Worm (Caenorhabditis elegans): ENCODE data around the gene srx-95.

The srx-95 gene

DNA sequence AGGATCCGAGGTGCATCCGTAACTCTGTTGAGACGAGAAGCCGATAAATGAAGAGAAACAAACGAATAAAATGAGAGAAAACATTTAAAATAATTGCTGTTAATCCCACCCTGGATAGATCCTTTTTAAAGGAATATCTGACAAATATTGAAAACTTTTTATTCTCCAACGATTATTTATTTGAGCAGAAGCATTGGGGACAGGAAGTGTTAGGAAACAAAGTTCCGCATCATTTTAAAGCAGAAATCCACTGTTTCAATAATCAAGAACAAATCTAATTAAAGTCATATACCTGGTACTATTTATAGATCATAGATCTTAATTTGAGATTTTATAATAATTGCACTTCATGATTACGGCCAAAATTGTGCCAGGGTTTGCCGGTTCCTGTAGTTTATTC is 3.6 kb downstream of the srx-95 start, which contains the start of gene F41G3.20:
TSS of gene F41G3.20 (minus strand) at position 101 of the 400 bp plus-strand sequence.
- TF ChIP-seq chd-7 (tag; optimal IDR thresholded peaks at IDR 0.05) (no peak), egl-18 (GFP tag; IDR thresholded peaks at IDR 0.05) (no peak), efl-1 (GFP tag; optimal IDR thresholded peaks at IDR 0.05) (no peak), Y79H2A.3 (GFP tag; conservative IDR thresholded peaks at IDR 0.05) (no peak), ceh-40 (GFP tag; IDR thresholded peaks at IDR 0.05) (no peak), him-1 (tag; optimal IDR thresholded peaks at IDR 0.05) (no peak), bed-2 (GFP tag; IDR thresholded peaks at IDR 0.05) (no peak), nhr-27 (tag; optimal IDR thresholded peaks at IDR 0.05) (no peak), B0336.3 (GFP tag; IDR thresholded peaks at IDR 0.05) (no peak), ceh-100 (GFP tag; IDR thresholded peaks at IDR 0.05) (no peak), tbp1 (GFP tag; optimal IDR thresholded peaks at IDR 0.05) (no peak)

DNA sequence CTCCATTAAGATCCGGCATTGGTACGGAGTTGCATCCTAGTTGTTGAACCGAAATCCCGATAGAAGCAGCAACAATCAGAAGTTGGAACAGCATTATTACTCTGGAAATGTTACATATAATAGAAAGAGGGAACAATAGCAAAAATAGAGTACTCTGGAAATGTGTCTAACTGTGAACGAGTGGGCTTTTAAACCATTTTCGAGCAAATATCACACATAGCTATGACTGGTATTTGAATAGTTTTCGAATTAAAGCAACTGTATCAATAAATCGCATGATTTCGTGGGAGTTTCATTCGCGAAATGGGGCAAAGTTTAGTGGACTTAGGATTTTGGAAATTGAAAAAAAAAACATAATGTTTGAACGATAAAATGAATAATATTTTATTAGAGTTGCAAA is 5.1 kb downstream of the srx-95 start, which contains the start of gene F41G3.10:
TSS of gene F41G3.10 (minus strand) at position 101 of the 400 bp plus-strand sequence.
- TF ChIP-seq B0336.3 (GFP tag; IDR thresholded peaks at IDR 0.05) (no peak), nfya-1 (tag; optimal IDR thresholded peaks at IDR 0.05; ENCODE audit: borderline replicate concordance, insufficient read depth) (no peak), F55B11.4 (tag; optimal IDR thresholded peaks at IDR 0.05; ENCODE audit: borderline replicate concordance, insufficient read depth) (no peak), Y56A3A.18 (GFP tag; IDR thresholded peaks at IDR 0.05) (no peak), C06A6.2 (GFP tag; conservative IDR thresholded peaks at IDR 0.05) (no peak), ekl-4 (GFP tag; IDR thresholded peaks at IDR 0.05) (no peak), ztf-26 (tag; optimal IDR thresholded peaks at IDR 0.05) (no peak), mes-4 (tag; optimal IDR thresholded peaks at IDR 0.05) (no peak), nhr-27 (tag; optimal IDR thresholded peaks at IDR 0.05) (no peak), F52B5.7 (tag; optimal IDR thresholded peaks at IDR 0.05) (no peak), nhr-80 (tag; optimal IDR thresholded peaks at IDR 0.05) (no peak)

DNA sequence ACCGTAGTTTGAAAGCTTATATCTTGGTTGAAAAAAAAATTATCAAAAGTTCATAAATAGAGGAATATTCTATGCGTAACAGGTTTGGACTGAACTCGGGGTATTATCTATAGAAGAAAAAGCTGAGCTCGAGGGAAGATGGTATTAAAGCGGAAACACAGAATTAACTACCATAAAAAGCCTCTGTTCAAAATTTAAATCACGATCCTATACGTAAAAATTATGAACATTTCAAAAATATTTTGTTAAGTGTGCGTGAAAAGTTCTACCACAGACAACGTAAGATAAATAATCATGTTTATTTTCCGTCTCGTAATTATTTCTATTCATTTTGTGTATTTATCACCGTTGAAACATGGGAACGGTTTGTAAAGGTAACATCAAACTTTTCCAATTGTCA is 8.2 kb downstream of the srx-95 start, which contains the start of gene F41G3.5:
TSS of gene F41G3.5 (plus strand) at position 301 of the 400 bp plus-strand sequence.
- TF ChIP-seq athp-1 (tag; optimal IDR thresholded peaks at IDR 0.05) (no peak), C17E4.6 (GFP tag; IDR thresholded peaks at IDR 0.05) (no peak), mxl-1 (tag; optimal IDR thresholded peaks at IDR 0.05) (no peak), gei-17 (GFP tag; optimal IDR thresholded peaks at IDR 0.05) (no peak), madf-10 (tag; optimal IDR thresholded peaks at IDR 0.05) (no peak), ceh-27 (GFP tag; optimal IDR thresholded peaks at IDR 0.05) (no peak), snpc-4 (GFP tag; optimal IDR thresholded peaks at IDR 0.05) (no peak), snpc-4 (tag; optimal IDR thresholded peaks at IDR 0.05) (no peak), sptf-2 (GFP tag; optimal IDR thresholded peaks at IDR 0.05) (no peak)

DNA sequence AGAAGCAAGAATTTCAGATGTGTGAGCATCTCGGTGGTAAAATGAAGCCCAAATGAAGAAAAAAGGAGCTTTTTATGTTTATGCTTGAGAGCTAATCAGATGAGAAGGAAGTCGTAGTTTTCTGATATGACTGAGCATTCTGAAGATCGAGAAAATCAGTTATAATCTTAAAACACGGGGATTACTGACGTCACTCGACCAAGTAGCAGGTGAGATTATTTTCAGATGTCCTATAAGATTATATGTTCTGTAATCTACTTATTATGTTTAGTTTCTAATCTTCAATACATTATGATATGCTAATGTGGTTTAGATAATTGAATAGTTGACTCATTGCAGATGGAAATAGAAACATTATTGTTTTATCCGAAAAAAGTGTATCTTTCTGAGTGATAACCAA is 8.8 kb downstream of the srx-95 start, which contains the start of gene ins-14:
TSS of gene ins-14 (minus strand) at position 32 of the 400 bp plus-strand sequence.
- TF ChIP-seq let-607 (tag; optimal IDR thresholded peaks at IDR 0.05) (no peak), nfyb-1 (GFP tag; IDR thresholded peaks at IDR 0.05) (no peak), ztf-3 (GFP tag; optimal IDR thresholded peaks at IDR 0.05) (no peak), lir-1 (GFP tag; conservative IDR thresholded peaks at IDR 0.05) (no peak)

DNA sequence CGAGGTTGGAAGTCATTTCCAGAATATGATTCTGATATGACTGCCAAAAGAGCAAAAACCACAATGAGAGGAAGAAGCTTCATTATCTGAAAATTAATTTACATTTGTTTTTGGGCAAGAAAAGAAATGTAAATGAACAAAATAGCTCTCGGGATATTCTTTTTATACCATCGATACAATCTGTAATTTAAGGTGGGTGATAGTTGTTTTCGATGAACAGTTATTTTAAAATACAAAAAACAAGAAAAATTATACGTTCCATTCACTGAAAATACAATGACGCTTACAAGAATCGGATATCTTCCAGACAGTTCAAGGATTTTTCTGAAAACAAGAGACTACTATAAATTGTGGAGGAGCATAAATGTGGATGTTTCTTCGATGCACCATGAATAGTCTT is 9.9 kb downstream of the srx-95 start, which contains the start of gene ins-15:
TSS of gene ins-15 (minus strand) at position 101 of the 400 bp plus-strand sequence.
- TF ChIP-seq ztf-22 (GFP tag; optimal IDR thresholded peaks at IDR 0.05) (no peak), ceh-91 (GFP tag; IDR thresholded peaks at IDR 0.05) (no peak), ceh-27 (GFP tag; optimal IDR thresholded peaks at IDR 0.05) (no peak)
